Fruit fly (Drosophila melanogaster) whole organism, embryonic: ENCODE data around the gene mon2.

Source experiments
- Atf6 ChIP-seq: fragments of 200-800 bp; sonication (Bioruptor generic); IDR thresholded peaks from 2 replicates; pipeline ENCODE4 v1.3.6; 2022; ENCODE audit warnings: missing biosample characterization, missing genetic modification characterization
- BEAF-32 ChIP-seq: fragments of 200-800 bp; sonication (Bioruptor generic); optimal IDR thresholded peaks from 3 replicates; lab custom pipeline; 2017; ENCODE audit warnings: missing biosample characterization, missing genetic modification characterization, mild to moderate bottlenecking, moderate library complexity, missing genetic modification reagents
- Blimp-1 ChIP-seq: fragments of 200-800 bp; sonication (Bioruptor generic); optimal IDR thresholded peaks from 3 replicates; lab custom pipeline; 2018; ENCODE audit warnings: missing biosample characterization, missing genetic modification characterization, mild to moderate bottlenecking, moderate library complexity, missing genetic modification reagents
- CG10565 ChIP-seq: fragments of 200-800 bp; sonication (Bioruptor generic); optimal IDR thresholded peaks from 3 replicates; lab custom pipeline; 2016; ENCODE audit warnings: missing biosample characterization, mild to moderate bottlenecking, missing genetic modification characterization
- CG11560 ChIP-seq: fragments of 200-800 bp; sonication (Bioruptor generic); IDR thresholded peaks from 3 replicates; pipeline ENCODE4 v1.3.6; 2022; ENCODE audit warnings: missing biosample characterization, missing genetic modification characterization
- CG13424 ChIP-seq: fragments of 200-800 bp; sonication (Bioruptor generic); optimal IDR thresholded peaks from 2 replicates; lab custom pipeline; 2019; ENCODE audit warnings: missing biosample characterization, mild to moderate bottlenecking, missing genetic modification characterization, moderate library complexity
- CG14710 ChIP-seq: fragments of 200-800 bp; sonication (Bioruptor generic); optimal IDR thresholded peaks from 3 replicates; lab custom pipeline; 2019; ENCODE audit warnings: missing biosample characterization, mild to moderate bottlenecking, missing genetic modification characterization, moderate library complexity
- CG15479 ChIP-seq: fragments of 200-800 bp; sonication (Bioruptor generic); optimal IDR thresholded peaks from 3 replicates; lab custom pipeline; 2019; ENCODE audit warnings: missing biosample characterization, mild to moderate bottlenecking, missing genetic modification characterization, moderate library complexity
- CG1647 ChIP-seq: fragments of 200-800 bp; sonication (Bioruptor generic); optimal IDR thresholded peaks from 3 replicates; lab custom pipeline; 2016; ENCODE audit warnings: missing biosample characterization, missing genetic modification characterization
- CG2199 ChIP-seq: fragments of 200-800 bp; sonication (Bioruptor generic); IDR thresholded peaks from 3 replicates; pipeline ENCODE4 v1.3.6; 2022; ENCODE audit warnings: missing biosample characterization, missing genetic modification characterization
- CG2678 ChIP-seq: fragments of 200-800 bp; sonication (Bioruptor generic); optimal IDR thresholded peaks from 3 replicates; lab custom pipeline; 2019; ENCODE audit warnings: missing biosample characterization, mild to moderate bottlenecking, missing genetic modification characterization, moderate library complexity
- CG2889 ChIP-seq: fragments of 200-800 bp; sonication (Bioruptor generic); IDR thresholded peaks from 3 replicates; pipeline ENCODE4 v1.3.6; 2022; ENCODE audit warnings: missing biosample characterization, missing genetic modification characterization
- CG3065 ChIP-seq: fragments of 200-800 bp; sonication (Bioruptor generic); optimal IDR thresholded peaks from 2 replicates; lab custom pipeline; 2016; ENCODE audit warnings: missing biosample characterization, missing genetic modification characterization
- CG42726 ChIP-seq: fragments of 200-800 bp; sonication (Bioruptor generic); IDR thresholded peaks from 2 replicates; pipeline ENCODE4 v1.3.6; 2022; ENCODE audit warnings: missing biosample characterization, missing genetic modification characterization; ENCODE audit not compliant: partially characterized antibody
- CG4617 ChIP-seq: fragments of 200-800 bp; sonication (Bioruptor generic); optimal IDR thresholded peaks from 3 replicates; lab custom pipeline; 2016; ENCODE audit warnings: missing biosample characterization, missing genetic modification characterization, borderline replicate concordance
- CG6689 ChIP-seq: fragments of 200-800 bp; sonication (Bioruptor generic); IDR thresholded peaks from 2 replicates; pipeline ENCODE4 v1.3.6; 2022; ENCODE audit warnings: missing biosample characterization, missing genetic modification characterization
- CG6791 ChIP-seq: fragments of 200-800 bp; sonication (Bioruptor generic); IDR thresholded peaks from 3 replicates; pipeline ENCODE4 v1.3.6; 2022; ENCODE audit warnings: missing biosample characterization, missing genetic modification characterization; ENCODE audit not compliant: partially characterized antibody
- CG8089 ChIP-seq: fragments of 200-800 bp; sonication (Bioruptor generic); optimal IDR thresholded peaks from 3 replicates; lab custom pipeline; 2016; ENCODE audit warnings: missing biosample characterization, missing genetic modification characterization
- CG8944 ChIP-seq: fragments of 200-800 bp; sonication (Bioruptor generic); optimal IDR thresholded peaks from 3 replicates; lab custom pipeline; 2016; ENCODE audit warnings: missing biosample characterization, missing genetic modification characterization
- CHES-1-like ChIP-seq: fragments of 200-800 bp; sonication (Bioruptor generic); optimal IDR thresholded peaks from 2 replicates; lab custom pipeline; 2016; ENCODE audit warnings: missing biosample characterization, missing genetic modification characterization
- Dll ChIP-seq: fragments of 200-800 bp; sonication (Bioruptor generic); IDR thresholded peaks from 4 replicates; pipeline ENCODE4 v1.3.6; 2022; ENCODE audit warnings: missing biosample characterization, missing genetic modification characterization; ENCODE audit not compliant: partially characterized antibody
- H15 ChIP-seq: fragments of 200-800 bp; sonication (Bioruptor generic); IDR thresholded peaks from 3 replicates; pipeline ENCODE4 v1.3.6; 2022; ENCODE audit warnings: missing biosample characterization, missing genetic modification characterization
- Hr39 ChIP-seq: fragments of >200 bp; optimal IDR thresholded peaks from 2 replicates; lab custom pipeline; 2017
- Kr ChIP-seq: fragments of 200-800 bp; sonication (Bioruptor generic); optimal IDR thresholded peaks from 2 replicates; lab custom pipeline; 2017; ENCODE audit warnings: missing biosample characterization, mild to moderate bottlenecking, missing genetic modification characterization
- Lim3 ChIP-seq: fragments of 200-800 bp; sonication (Bioruptor generic); IDR thresholded peaks from 2 replicates; pipeline ENCODE4 v1.3.6; 2022; ENCODE audit warnings: missing biosample characterization, missing genetic modification characterization
- Mes4 ChIP-seq: fragments of 200-800 bp; sonication (Bioruptor generic); optimal IDR thresholded peaks from 2 replicates; lab custom pipeline; 2016; ENCODE audit warnings: missing biosample characterization, missing genetic modification characterization
- Opbp ChIP-seq: fragments of 200-800 bp; sonication (Bioruptor generic); IDR thresholded peaks from 3 replicates; pipeline ENCODE4 v1.3.6; 2022; ENCODE audit warnings: missing biosample characterization, missing genetic modification characterization; ENCODE audit not compliant: partially characterized antibody
- PHDP ChIP-seq: fragments of 200-800 bp; sonication (Bioruptor generic); optimal IDR thresholded peaks from 3 replicates; lab custom pipeline; 2018; ENCODE audit warnings: missing biosample characterization, mild to moderate bottlenecking, missing genetic modification characterization, moderate library complexity
- Ptx1 ChIP-seq: fragments of 200-800 bp; sonication (Bioruptor generic); IDR thresholded peaks from 2 replicates; pipeline ENCODE4 v1.3.6; 2022; ENCODE audit warnings: missing biosample characterization, missing genetic modification characterization
- Sin3A ChIP-seq: fragments of >200 bp; optimal IDR thresholded peaks from 2 replicates; lab custom pipeline; 2018
- YL-1 ChIP-seq: fragments of 200-800 bp; sonication (Bioruptor generic); optimal IDR thresholded peaks from 3 replicates; lab custom pipeline; 2017; ENCODE audit warnings: missing biosample characterization, mild to moderate bottlenecking, missing genetic modification characterization
- ac ChIP-seq: fragments of 200-800 bp; sonication (Bioruptor generic); optimal IDR thresholded peaks from 3 replicates; lab custom pipeline; 2017; ENCODE audit warnings: missing biosample characterization, mild to moderate bottlenecking, missing genetic modification characterization
- ase ChIP-seq: fragments of 200-800 bp; sonication (Bioruptor generic); IDR thresholded peaks from 3 replicates; pipeline ENCODE4 v1.3.6; 2022; ENCODE audit warnings: missing biosample characterization, missing genetic modification characterization
- crp ChIP-seq, 2 experiments: fragments of 200-800 bp; sonication (Bioruptor generic); optimal IDR thresholded peaks; 2 replicates in 1 of 2; 3 replicates in 1 of 2; lab custom pipeline; 2017; ENCODE audit warnings: missing biosample characterization in 2 of 2, missing genetic modification characterization in 2 of 2, mild to moderate bottlenecking in 1 of 2, moderate library complexity in 1 of 2
- dmrt11E ChIP-seq: fragments of 200-800 bp; sonication (Bioruptor generic); optimal IDR thresholded peaks from 3 replicates; lab custom pipeline; 2018; ENCODE audit warnings: missing biosample characterization, mild to moderate bottlenecking, missing genetic modification characterization, moderate library complexity
- esg ChIP-seq: fragments of 200-800 bp; sonication (Bioruptor generic); conservative IDR thresholded peaks from 2 replicates; pipeline ENCODE4 v1.3.6; 2022; ENCODE audit warnings: missing biosample characterization, missing genetic modification characterization
- fu2 ChIP-seq: fragments of 200-800 bp; sonication (Bioruptor generic); optimal IDR thresholded peaks from 2 replicates; lab custom pipeline; 2016; ENCODE audit warnings: missing biosample characterization, missing genetic modification characterization
- gfzf ChIP-seq: fragments of 200-800 bp; sonication (Bioruptor generic); optimal IDR thresholded peaks from 2 replicates; lab custom pipeline; 2016; ENCODE audit warnings: missing biosample characterization, mild to moderate bottlenecking, missing genetic modification characterization, moderate library complexity
- hbn ChIP-seq: fragments of 200-800 bp; sonication (Bioruptor generic); IDR thresholded peaks from 2 replicates; pipeline ENCODE4 v1.3.6; 2022; ENCODE audit warnings: missing biosample characterization, missing genetic modification characterization; ENCODE audit not compliant: partially characterized antibody
- hkb ChIP-seq, 2 experiments: fragments of 200-800 bp in 1 of 2; fragments of >200 bp in 1 of 2; sonication (Bioruptor generic) in 1 of 2; IDR thresholded peaks in 1 of 2; optimal IDR thresholded peaks in 1 of 2; 2 replicates each; pipeline versions ENCODE4 v1.3.6 to Lab custom; 2017 to 2022; ENCODE audit warnings: missing biosample characterization in 1 of 2, missing genetic modification characterization in 1 of 2
- kni ChIP-seq: fragments of 200-800 bp; sonication (Bioruptor generic); optimal IDR thresholded peaks from 3 replicates; lab custom pipeline; 2017; ENCODE audit warnings: mild to moderate bottlenecking, missing biosample characterization, missing genetic modification reagents, missing genetic modification characterization
- lilli ChIP-seq: fragments of 200-800 bp; sonication (Bioruptor generic); optimal IDR thresholded peaks from 3 replicates; lab custom pipeline; 2016; ENCODE audit warnings: missing biosample characterization, missing genetic modification characterization
- nau ChIP-seq: fragments of 200-800 bp; sonication (Bioruptor generic); optimal IDR thresholded peaks from 3 replicates; lab custom pipeline; 2017; ENCODE audit warnings: missing biosample characterization, mild to moderate bottlenecking, missing genetic modification characterization, missing genetic modification reagents
- nmo ChIP-seq: fragments of 200-800 bp; sonication (Bioruptor generic); optimal IDR thresholded peaks from 2 replicates; lab custom pipeline; 2018; ENCODE audit warnings: missing biosample characterization, mild to moderate bottlenecking, missing genetic modification characterization, moderate library complexity
- otp ChIP-seq: fragments of 200-800 bp; sonication (Bioruptor generic); IDR thresholded peaks from 3 replicates; pipeline ENCODE4, ENCODE4 v1.3.6; 2022; ENCODE audit warnings: missing biosample characterization, missing genetic modification characterization
- pan ChIP-seq, 4 experiments: fragments of >200 bp in 3 of 4; fragments of 200-800 bp in 1 of 4; sonication (Bioruptor generic) in 1 of 4; optimal IDR thresholded peaks in 3 of 4; IDR thresholded peaks in 1 of 4; 2 replicates each; pipeline versions ENCODE4 v1.3.6 to Lab custom; 2017 to 2022; ENCODE audit warnings: missing biosample characterization in 2 of 4, missing genetic modification characterization in 2 of 4, mixed read lengths in 1 of 4
- rib ChIP-seq: fragments of 200-800 bp; sonication (Bioruptor generic); IDR thresholded peaks from 2 replicates; pipeline ENCODE4 v1.3.6; 2022; ENCODE audit warnings: missing biosample characterization, missing genetic modification characterization
- slou ChIP-seq: fragments of 200-800 bp; sonication (Bioruptor generic); optimal IDR thresholded peaks from 3 replicates; lab custom pipeline; 2016; ENCODE audit warnings: missing biosample characterization, missing genetic modification characterization
- tll ChIP-seq, 2 experiments: fragments of 200-800 bp in 1 of 2; fragments of >200 bp in 1 of 2; sonication (Bioruptor generic) in 1 of 2; optimal IDR thresholded peaks; 2 replicates each; lab custom pipeline; 2017 to 2019; ENCODE audit warnings: missing biosample characterization in 2 of 2, missing genetic modification characterization in 2 of 2, mild to moderate bottlenecking in 1 of 2, moderate library complexity in 1 of 2
- zf30C ChIP-seq: fragments of 200-800 bp; sonication (Bioruptor generic); optimal IDR thresholded peaks from 3 replicates; lab custom pipeline; 2018; ENCODE audit warnings: missing biosample characterization, mild to moderate bottlenecking, missing genetic modification characterization

mon2 gene

dm6 chr2L:8072692-8073091, 51.1 kb downstream of the mon2 start, which contains the start of the genes MED20 and Trf (continued):
- TF ChIP-seq fu2 (GFP tag; lab: Kevin White, UChicago) (no peak), Kr (GFP tag; lab: Kevin White, UChicago) (no peak), nmo (GFP tag; lab: Kevin White, UChicago) (no peak), crp (GFP tag; optimal IDR thresholded peaks at IDR 0.05; lab: Kevin White, UChicago) (peak in 1 of 2 experiments; percentile 62), CG13424 (tag; lab: Kevin White, UChicago) (no peak), CG1647 (no peak), Blimp-1 (GFP tag; lab: Kevin White, UChicago) (no peak), rib (GFP tag; lab: Robert Waterston, UW) (no peak), CG8944 (no peak), otp (GFP tag; lab: Robert Waterston, UW) (no peak), CG2678 (tag; lab: Kevin White, UChicago) (no peak), PHDP (tag; lab: Kevin White, UChicago) (no peak), Atf6 (GFP tag; lab: Robert Waterston, UW) (no peak), CG3065 (GFP tag; lab: Kevin White, UChicago) (no peak), BEAF-32 (peak; percentile 28), YL-1 (GFP tag; lab: Kevin White, UChicago) (peak; percentile 65), CG10565 (no peak), hkb (optimal IDR thresholded peaks at IDR 0.05; lab: Kevin White, UChicago) (no peak), hkb (GFP tag; IDR thresholded peaks at IDR 0.05; lab: Robert Waterston, UW) (no peak), lilli (GFP tag; lab: Kevin White, UChicago) (no peak), nau (GFP tag; lab: Kevin White, UChicago) (no peak), CG8089 (no peak), CG2889 (GFP tag; lab: Robert Waterston, UW) (no peak), ac (GFP tag; lab: Kevin White, UChicago) (no peak), hbn (GFP tag; lab: Robert Waterston, UW) (no peak), esg (no peak), slou (no peak), Sin3A (lab: Kevin White, UChicago) (peak; percentile 51), Dll (GFP tag; lab: Robert Waterston, UW) (no peak; the same call in 3 of the 4 replicates), zf30C (GFP tag; lab: Kevin White, UChicago) (peak; percentile 43), CG4617 (peak; percentile 49), Ptx1 (no peak), CG42726 (GFP tag; lab: Robert Waterston, UW) (no peak), kni (GFP tag; lab: Kevin White, UChicago) (no peak), CG6791 (peak; percentile 52), CG15479 (GFP tag; lab: Kevin White, UChicago) (no peak), pan (optimal IDR thresholded peaks at IDR 0.05; lab: Kevin White, UChicago) (no peak), pan (GFP tag; optimal IDR thresholded peaks at IDR 0.05 in 1 of 2, IDR thresholded peaks at IDR 0.05 in 1 of 2) (no peak), CG11560 (tag; lab: Robert Waterston, UW) (no peak), ase (GFP tag; lab: Robert Waterston, UW) (no peak), H15 (GFP tag; lab: Robert Waterston, UW) (no peak), tll (GFP tag; optimal IDR thresholded peaks at IDR 0.05; lab: Kevin White, UChicago) (no peak), CG6689 (GFP tag; lab: Robert Waterston, UW) (no peak), CHES-1-like (GFP tag; lab: Kevin White, UChicago) (peak; percentile 71), gfzf (GFP tag; lab: Kevin White, UChicago) (peak; percentile 81), dmrt11E (tag; lab: Kevin White, UChicago) (no peak), Hr39 (lab: Kevin White, UChicago) (no peak), Opbp (GFP tag; lab: Robert Waterston, UW) (0 out of 3 replicates have a peak, but pooled peaks have one; percentile 59), Mes4 (GFP tag; lab: Kevin White, UChicago) (no peak), CG14710 (tag; lab: Kevin White, UChicago) (peak; percentile 99), CG2199 (GFP tag; lab: Robert Waterston, UW) (no peak), Lim3 (no peak)
